Fruit fly (Drosophila melanogaster) whole organism, prepupa: Measurements from ENCODE around the gene Hmt4-20.

Source experiments
- CG10669 ChIP-seq: fragments of 200-800 bp; sonication (Bioruptor generic); optimal IDR thresholded peaks from 3 replicates; lab custom pipeline; 2018; ENCODE audit warnings: missing biosample characterization, mild to moderate bottlenecking, missing genetic modification characterization, moderate library complexity
- CG11294 ChIP-seq: fragments of 200-800 bp; sonication (Bioruptor generic); IDR thresholded peaks from 2 replicates; pipeline ENCODE4 v1.3.6; 2022; ENCODE audit warnings: missing biosample characterization, missing genetic modification characterization
- CG15336 ChIP-seq: fragments of 200-800 bp; sonication (Bioruptor generic); IDR thresholded peaks from 2 replicates; pipeline ENCODE4 v1.3.6; 2022; ENCODE audit warnings: missing biosample characterization, missing genetic modification characterization
- CG31627 ChIP-seq: fragments of 200-800 bp; sonication (Bioruptor generic); optimal IDR thresholded peaks from 3 replicates; lab custom pipeline; 2016; ENCODE audit warnings: missing biosample characterization, missing genetic modification characterization
- CG32006 ChIP-seq: fragments of 200-800 bp; sonication (Bioruptor generic); optimal IDR thresholded peaks from 3 replicates; lab custom pipeline; 2017; ENCODE audit warnings: missing biosample characterization, mild to moderate bottlenecking, missing genetic modification characterization
- CG6163 ChIP-seq: fragments of 200-800 bp; sonication (Bioruptor generic); IDR thresholded peaks from 3 replicates; pipeline ENCODE4 v1.3.6; 2022; ENCODE audit warnings: missing biosample characterization, missing genetic modification characterization
- CG6276 ChIP-seq: fragments of 200-800 bp; sonication (Bioruptor generic); optimal IDR thresholded peaks from 2 replicates; lab custom pipeline; 2017; ENCODE audit warnings: missing biosample characterization, mild to moderate bottlenecking, missing genetic modification characterization
- CG6792 ChIP-seq: fragments of 200-800 bp; sonication (Bioruptor generic); optimal IDR thresholded peaks from 3 replicates; lab custom pipeline; 2016; ENCODE audit warnings: missing biosample characterization, missing genetic modification characterization
- CG6808 ChIP-seq: fragments of 200-800 bp; sonication (Bioruptor generic); optimal IDR thresholded peaks from 3 replicates; lab custom pipeline; 2017; ENCODE audit warnings: missing biosample characterization, missing genetic modification characterization, mild to moderate bottlenecking, moderate library complexity, missing genetic modification reagents
- CG6854 ChIP-seq: fragments of 200-800 bp; sonication (Bioruptor generic); optimal IDR thresholded peaks from 2 replicates; lab custom pipeline; 2017; ENCODE audit warnings: missing biosample characterization, mild to moderate bottlenecking, missing genetic modification characterization
- CG8119 ChIP-seq: fragments of 200-800 bp; sonication (Bioruptor generic); IDR thresholded peaks from 3 replicates; pipeline ENCODE4 v1.3.6; 2022; ENCODE audit warnings: missing biosample characterization, missing genetic modification characterization
- CG8632 ChIP-seq: fragments of 200-800 bp; sonication (Bioruptor generic); optimal IDR thresholded peaks from 3 replicates; lab custom pipeline; 2016; ENCODE audit warnings: missing biosample characterization, missing genetic modification characterization
- CG9139 ChIP-seq: fragments of 200-800 bp; sonication (Bioruptor generic); optimal IDR thresholded peaks from 3 replicates; lab custom pipeline; 2017; ENCODE audit warnings: missing biosample characterization, mild to moderate bottlenecking, missing genetic modification characterization
- Eip78C ChIP-seq: fragments of 200-800 bp; sonication (Bioruptor generic); peaks from one replicate; lab custom pipeline; 2016; ENCODE audit warnings: missing biosample characterization, missing genetic modification characterization
- Eip93F ChIP-seq: fragments of 200-800 bp; sonication (Bioruptor generic); optimal IDR thresholded peaks from 2 replicates; lab custom pipeline; 2016; ENCODE audit warnings: missing biosample characterization, mild to moderate bottlenecking, missing genetic modification characterization
- Ets96B ChIP-seq: fragments of 200-800 bp; optimal IDR thresholded peaks from 2 replicates; lab custom pipeline; 2019; ENCODE audit warnings: missing biosample characterization, mild to moderate bottlenecking, missing genetic modification characterization, moderate library complexity
- Hr38 ChIP-seq: sonication (Bioruptor generic); optimal IDR thresholded peaks from 2 replicates; lab custom pipeline; 2016; ENCODE audit warnings: missing biosample characterization, missing genetic modification characterization
- Hr39 ChIP-seq: fragments of 200-800 bp; sonication (Bioruptor generic); optimal IDR thresholded peaks from 2 replicates; lab custom pipeline; 2016; ENCODE audit warnings: missing biosample characterization, missing genetic modification characterization
- Met ChIP-seq: fragments of 200-800 bp; sonication (Bioruptor generic); optimal IDR thresholded peaks from 3 replicates; lab custom pipeline; 2016; ENCODE audit warnings: missing biosample characterization, missing genetic modification characterization
- Smox ChIP-seq: fragments of 200-800 bp; sonication (Bioruptor generic); optimal IDR thresholded peaks from 3 replicates; lab custom pipeline; 2016; ENCODE audit warnings: missing biosample characterization, missing genetic modification characterization
- Sox102F ChIP-seq: fragments of 200-800 bp; sonication (Bioruptor generic); optimal IDR thresholded peaks from 2 replicates; lab custom pipeline; 2016; ENCODE audit warnings: missing biosample characterization, mild to moderate bottlenecking, missing genetic modification characterization
- Sox14 ChIP-seq: fragments of 200-800 bp; sonication (Bioruptor generic); optimal IDR thresholded peaks from 3 replicates; lab custom pipeline; 2016; ENCODE audit warnings: missing biosample characterization, missing genetic modification characterization
- Sox15 ChIP-seq: fragments of 200-800 bp; sonication (Bioruptor generic); optimal IDR thresholded peaks from 3 replicates; lab custom pipeline; 2016; ENCODE audit warnings: missing biosample characterization, missing genetic modification characterization
- achi ChIP-seq: fragments of 200-800 bp; sonication (Bioruptor generic); optimal IDR thresholded peaks from 3 replicates; lab custom pipeline; 2016; ENCODE audit warnings: missing biosample characterization, missing genetic modification characterization
- acj6 ChIP-seq: fragments of 200-800 bp; sonication (Bioruptor generic); optimal IDR thresholded peaks from 3 replicates; lab custom pipeline; 2016; ENCODE audit warnings: missing biosample characterization, missing genetic modification characterization
- cyc ChIP-seq: fragments of 200-800 bp; sonication (Bioruptor generic); optimal IDR thresholded peaks from 3 replicates; lab custom pipeline; 2016; ENCODE audit warnings: missing biosample characterization, missing genetic modification characterization
- eg ChIP-seq: fragments of 200-800 bp; sonication (Bioruptor generic); IDR thresholded peaks from 3 replicates; pipeline ENCODE4 v1.3.6; 2022; ENCODE audit warnings: missing biosample characterization, missing genetic modification characterization
- esn ChIP-seq: fragments of 200-800 bp; sonication (Bioruptor generic); optimal IDR thresholded peaks from 2 replicates; lab custom pipeline; 2016; ENCODE audit warnings: missing biosample characterization, mild to moderate bottlenecking, missing genetic modification characterization, moderate library complexity
- fkh ChIP-seq: fragments of 200-800 bp; sonication (Bioruptor generic); optimal IDR thresholded peaks from 3 replicates; lab custom pipeline; 2017; ENCODE audit warnings: missing biosample characterization, mild to moderate bottlenecking, missing genetic modification characterization, moderate library complexity
- lz ChIP-seq: fragments of 200-800 bp; sonication (Bioruptor generic); optimal IDR thresholded peaks from 3 replicates; lab custom pipeline; 2016; ENCODE audit warnings: missing biosample characterization, missing genetic modification characterization
- net ChIP-seq: fragments of 200-800 bp; sonication (Bioruptor generic); optimal IDR thresholded peaks from 3 replicates; lab custom pipeline; 2016; ENCODE audit warnings: missing biosample characterization, missing genetic modification characterization
- pdm3 ChIP-seq: fragments of 200-800 bp; sonication (Bioruptor generic); optimal IDR thresholded peaks from 3 replicates; lab custom pipeline; 2016; ENCODE audit warnings: missing biosample characterization, missing genetic modification characterization
- salr ChIP-seq, 2 experiments: fragments of 200-800 bp; sonication (Bioruptor generic); optimal IDR thresholded peaks; 3 replicates each; lab custom pipeline; 2016 to 2018; ENCODE audit warnings: missing biosample characterization in 2 of 2, missing genetic modification characterization in 2 of 2, mild to moderate bottlenecking in 1 of 2
- ss ChIP-seq, 2 experiments: fragments of 200-800 bp; sonication (Bioruptor generic); optimal IDR thresholded peaks; 2 replicates in 1 of 2; 3 replicates in 1 of 2; lab custom pipeline; 2017 to 2018; ENCODE audit warnings: mild to moderate bottlenecking in 2 of 2, missing biosample characterization in 2 of 2, missing genetic modification characterization in 2 of 2, moderate library complexity in 1 of 2
- svp ChIP-seq: fragments of 200-800 bp; sonication (Bioruptor generic); peaks from one replicate; lab custom pipeline; 2016; ENCODE audit warnings: missing biosample characterization, missing genetic modification characterization
- topi ChIP-seq: fragments of 200-800 bp; sonication (Bioruptor generic); optimal IDR thresholded peaks from 3 replicates; lab custom pipeline; 2016; ENCODE audit warnings: missing biosample characterization, missing genetic modification characterization

The Hmt4-20 gene

dm6 chrX:692811-693764 is 37.3 kb upstream of the Hmt4-20 start:
- TF ChIP-seq Smox (GFP tag; lab: Kevin White, UChicago) (no peak), CG8632 (no peak), Sox15 (GFP tag; lab: Kevin White, UChicago) (no peak), ss (GFP tag; optimal IDR thresholded peaks at IDR 0.05; lab: Kevin White, UChicago) (peak in 1 of 2 experiments; percentile 24), cyc (GFP tag; lab: Kevin White, UChicago) (no peak), pdm3 (no peak), CG6792 (GFP tag; lab: Kevin White, UChicago) (no peak), Met (GFP tag; lab: Kevin White, UChicago) (no peak), CG6808 (GFP tag; lab: Kevin White, UChicago) (no peak), Sox102F (GFP tag; lab: Kevin White, UChicago) (no peak), CG6854 (GFP tag; lab: Kevin White, UChicago) (no peak), CG32006 (GFP tag; lab: Kevin White, UChicago) (no peak), acj6 (GFP tag; lab: Kevin White, UChicago) (no peak), lz (GFP tag; lab: Kevin White, UChicago) (no peak), CG10669 (GFP tag; lab: Kevin White, UChicago) (no peak), Ets96B (tag; lab: Kevin White, UChicago) (no peak), esn (GFP tag; lab: Kevin White, UChicago) (no peak), Sox14 (GFP tag; lab: Kevin White, UChicago) (peak; percentile 5), svp (peak; percentile 62), achi (GFP tag; lab: Kevin White, UChicago) (no peak), Hr39 (GFP tag; lab: Kevin White, UChicago) (no peak), CG6163 (GFP tag; lab: Robert Waterston, UW) (no peak), CG6276 (GFP tag; lab: Kevin White, UChicago) (no peak), topi (no peak), CG11294 (GFP tag; lab: Robert Waterston, UW) (no peak), Eip93F (GFP tag; lab: Kevin White, UChicago) (no peak), Eip78C (peak; percentile 41)

- TF ChIP-seq eg (GFP tag; lab: Robert Waterston, UW): peak; percentile 35; the same call in 1 of the 3 replicates
- TF ChIP-seq ss (GFP tag; optimal IDR thresholded peaks at IDR 0.05; lab: Kevin White, UChicago): peak; percentile 24 to 60
- TF ChIP-seq CG9139 (GFP tag; lab: Kevin White, UChicago): no peak
- peak; percentile 7 for TF ChIP-seq CG10669 (GFP tag; lab: Kevin White, UChicago)
- TF ChIP-seq CG6276 (GFP tag; lab: Kevin White, UChicago): peak; percentile 27
- no peak for TF ChIP-seq fkh (GFP tag; lab: Kevin White, UChicago)
- peak; percentile 92 for TF ChIP-seq svp
- TF ChIP-seq Eip78C: no peak
- TF ChIP-seq CG31627 (GFP tag; lab: Kevin White, UChicago): no peak
- TF ChIP-seq CG8119 (GFP tag; lab: Robert Waterston, UW): peak; percentile 19; the same call in 1 of the 3 replicates
- TF ChIP-seq CG8632: no peak
- TF ChIP-seq CG15336 (GFP tag; lab: Robert Waterston, UW): peak; percentile 15; the same call in 1 of the 2 replicates
- TF ChIP-seq Hr38 (GFP tag; lab: Kevin White, UChicago): no peak
- TF ChIP-seq net (GFP tag; lab: Kevin White, UChicago): peak; percentile 35
- no peak for TF ChIP-seq topi
- TF ChIP-seq CG6163 (GFP tag; lab: Robert Waterston, UW): peak; percentile 52; the same call in 2 of the 3 replicates
- peak; percentile 32 for TF ChIP-seq CG6808 (GFP tag; lab: Kevin White, UChicago)
- no peak for TF ChIP-seq salr (GFP tag; optimal IDR thresholded peaks at IDR 0.05; lab: Kevin White, UChicago)
- TF ChIP-seq lz (GFP tag; lab: Kevin White, UChicago): no peak
These were observed 31.7 kb upstream of the Hmt4-20 start for dm6 chrX:687330-688078.
